Fruit fly (Drosophila melanogaster) whole organism, prepupa: ENCODE results near the gene lili.
A peak's percentile ranks its signal among the peaks of the same experiment; 100 is the strongest.

Experiments
- Blimp-1 ChIP-seq: fragments of 200-800 bp; sonication (Bioruptor generic); optimal IDR thresholded peaks from 3 replicates; lab custom pipeline; 2017; ENCODE audit warnings: missing biosample characterization, missing genetic modification characterization, mild to moderate bottlenecking, moderate library complexity, missing genetic modification reagents
- CG15336 ChIP-seq: fragments of 200-800 bp; sonication (Bioruptor generic); IDR thresholded peaks from 2 replicates; pipeline ENCODE4 v1.3.6; 2022; ENCODE audit warnings: missing biosample characterization, missing genetic modification characterization
- CG1621 ChIP-seq: fragments of 200-800 bp; sonication (Bioruptor generic); optimal IDR thresholded peaks from 3 replicates; lab custom pipeline; 2018; ENCODE audit warnings: missing biosample characterization, mild to moderate bottlenecking, missing genetic modification characterization
- CG16779 ChIP-seq: fragments of 200-800 bp; sonication (Bioruptor generic); optimal IDR thresholded peaks from 3 replicates; lab custom pipeline; 2017; ENCODE audit warnings: missing biosample characterization, mild to moderate bottlenecking, missing genetic modification characterization
- CG3032 ChIP-seq: fragments of 200-800 bp; optimal IDR thresholded peaks from 2 replicates; lab custom pipeline; 2019; ENCODE audit warnings: missing biosample characterization, mild to moderate bottlenecking, missing genetic modification characterization, moderate library complexity
- CG32006 ChIP-seq: fragments of 200-800 bp; sonication (Bioruptor generic); optimal IDR thresholded peaks from 3 replicates; lab custom pipeline; 2017; ENCODE audit warnings: missing biosample characterization, mild to moderate bottlenecking, missing genetic modification characterization
- CG34406 ChIP-seq: fragments of 200-800 bp; sonication (Bioruptor generic); optimal IDR thresholded peaks from 3 replicates; lab custom pipeline; 2016; ENCODE audit warnings: missing biosample characterization, missing genetic modification characterization
- CG3919 ChIP-seq: fragments of 200-800 bp; sonication (Bioruptor generic); optimal IDR thresholded peaks from 3 replicates; lab custom pipeline; 2016; ENCODE audit warnings: missing biosample characterization, missing genetic modification characterization
- CG6163 ChIP-seq: fragments of 200-800 bp; sonication (Bioruptor generic); IDR thresholded peaks from 3 replicates; pipeline ENCODE4 v1.3.6; 2022; ENCODE audit warnings: missing biosample characterization, missing genetic modification characterization
- CG6276 ChIP-seq: fragments of 200-800 bp; sonication (Bioruptor generic); optimal IDR thresholded peaks from 2 replicates; lab custom pipeline; 2017; ENCODE audit warnings: missing biosample characterization, mild to moderate bottlenecking, missing genetic modification characterization
- CG6792 ChIP-seq: fragments of 200-800 bp; sonication (Bioruptor generic); optimal IDR thresholded peaks from 3 replicates; lab custom pipeline; 2016; ENCODE audit warnings: missing biosample characterization, missing genetic modification characterization
- CG6854 ChIP-seq: fragments of 200-800 bp; sonication (Bioruptor generic); optimal IDR thresholded peaks from 2 replicates; lab custom pipeline; 2017; ENCODE audit warnings: missing biosample characterization, mild to moderate bottlenecking, missing genetic modification characterization
- CG7368 ChIP-seq: fragments of 200-800 bp; sonication (Bioruptor generic); optimal IDR thresholded peaks from 3 replicates; lab custom pipeline; 2016; ENCODE audit warnings: missing biosample characterization, missing genetic modification characterization
- CG8119 ChIP-seq: fragments of 200-800 bp; sonication (Bioruptor generic); IDR thresholded peaks from 3 replicates; pipeline ENCODE4 v1.3.6; 2022; ENCODE audit warnings: missing biosample characterization, missing genetic modification characterization
- CG9139 ChIP-seq: fragments of 200-800 bp; sonication (Bioruptor generic); optimal IDR thresholded peaks from 3 replicates; lab custom pipeline; 2017; ENCODE audit warnings: missing biosample characterization, mild to moderate bottlenecking, missing genetic modification characterization
- Eip78C ChIP-seq: fragments of 200-800 bp; sonication (Bioruptor generic); peaks from one replicate; lab custom pipeline; 2016; ENCODE audit warnings: missing biosample characterization, missing genetic modification characterization
- Ets96B ChIP-seq: fragments of 200-800 bp; optimal IDR thresholded peaks from 2 replicates; lab custom pipeline; 2019; ENCODE audit warnings: missing biosample characterization, mild to moderate bottlenecking, missing genetic modification characterization, moderate library complexity
- Gug ChIP-seq: fragments of 200-800 bp; sonication (Bioruptor generic); IDR thresholded peaks from 2 replicates; pipeline ENCODE4 v1.3.6; 2022; ENCODE audit warnings: missing biosample characterization, missing genetic modification characterization
- Hr38 ChIP-seq: sonication (Bioruptor generic); optimal IDR thresholded peaks from 2 replicates; lab custom pipeline; 2016; ENCODE audit warnings: missing biosample characterization, missing genetic modification characterization
- Hr39 ChIP-seq: fragments of 200-800 bp; sonication (Bioruptor generic); optimal IDR thresholded peaks from 2 replicates; lab custom pipeline; 2016; ENCODE audit warnings: missing biosample characterization, missing genetic modification characterization
- Hr4 ChIP-seq: fragments of 200-800 bp; sonication (Bioruptor generic); optimal IDR thresholded peaks from 3 replicates; lab custom pipeline; 2016; ENCODE audit warnings: missing biosample characterization, missing genetic modification characterization
- OdsH ChIP-seq: fragments of 200-800 bp; sonication (Bioruptor generic); optimal IDR thresholded peaks from 3 replicates; lab custom pipeline; 2016; ENCODE audit warnings: missing biosample characterization, missing genetic modification characterization
- Smox ChIP-seq: fragments of 200-800 bp; sonication (Bioruptor generic); optimal IDR thresholded peaks from 3 replicates; lab custom pipeline; 2016; ENCODE audit warnings: missing biosample characterization, missing genetic modification characterization
- Sox14 ChIP-seq: fragments of 200-800 bp; sonication (Bioruptor generic); optimal IDR thresholded peaks from 3 replicates; lab custom pipeline; 2016; ENCODE audit warnings: missing biosample characterization, missing genetic modification characterization
- Sox15 ChIP-seq: fragments of 200-800 bp; sonication (Bioruptor generic); optimal IDR thresholded peaks from 3 replicates; lab custom pipeline; 2016; ENCODE audit warnings: missing biosample characterization, missing genetic modification characterization
- acj6 ChIP-seq: fragments of 200-800 bp; sonication (Bioruptor generic); optimal IDR thresholded peaks from 3 replicates; lab custom pipeline; 2016; ENCODE audit warnings: missing biosample characterization, missing genetic modification characterization
- cyc ChIP-seq: fragments of 200-800 bp; sonication (Bioruptor generic); optimal IDR thresholded peaks from 3 replicates; lab custom pipeline; 2016; ENCODE audit warnings: missing biosample characterization, missing genetic modification characterization
- dsx ChIP-seq: fragments of 200-800 bp; optimal IDR thresholded peaks from 3 replicates; lab custom pipeline; 2019; ENCODE audit warnings: missing biosample characterization, mild to moderate bottlenecking, missing genetic modification characterization, moderate library complexity; ENCODE audit not compliant: poor library complexity, severe bottlenecking
- esn ChIP-seq: fragments of 200-800 bp; sonication (Bioruptor generic); optimal IDR thresholded peaks from 2 replicates; lab custom pipeline; 2016; ENCODE audit warnings: missing biosample characterization, mild to moderate bottlenecking, missing genetic modification characterization, moderate library complexity
- fd59A ChIP-seq: fragments of 200-800 bp; sonication (Bioruptor generic); optimal IDR thresholded peaks from 2 replicates; lab custom pipeline; 2017; ENCODE audit warnings: missing biosample characterization, mild to moderate bottlenecking, missing genetic modification characterization, missing genetic modification reagents
- fd85E ChIP-seq: fragments of 200-800 bp; sonication (Bioruptor generic); optimal IDR thresholded peaks from 3 replicates; lab custom pipeline; 2016; ENCODE audit warnings: missing biosample characterization, missing genetic modification characterization
- fkh ChIP-seq: fragments of 200-800 bp; sonication (Bioruptor generic); optimal IDR thresholded peaks from 3 replicates; lab custom pipeline; 2017; ENCODE audit warnings: missing biosample characterization, mild to moderate bottlenecking, missing genetic modification characterization, moderate library complexity
- lz ChIP-seq: fragments of 200-800 bp; sonication (Bioruptor generic); optimal IDR thresholded peaks from 3 replicates; lab custom pipeline; 2016; ENCODE audit warnings: missing biosample characterization, missing genetic modification characterization
- salr ChIP-seq, 2 experiments: fragments of 200-800 bp; sonication (Bioruptor generic); optimal IDR thresholded peaks; 3 replicates each; lab custom pipeline; 2016 to 2018; ENCODE audit warnings: missing biosample characterization in 2 of 2, missing genetic modification characterization in 2 of 2, mild to moderate bottlenecking in 1 of 2
- spab ChIP-seq: fragments of 200-800 bp; sonication (Bioruptor generic); optimal IDR thresholded peaks from 2 replicates; lab custom pipeline; 2017; ENCODE audit warnings: missing biosample characterization, mild to moderate bottlenecking, missing genetic modification characterization, missing genetic modification reagents
- topi ChIP-seq: fragments of 200-800 bp; sonication (Bioruptor generic); optimal IDR thresholded peaks from 3 replicates; lab custom pipeline; 2016; ENCODE audit warnings: missing biosample characterization, missing genetic modification characterization
- vri ChIP-seq: fragments of 200-800 bp; sonication (Bioruptor generic); optimal IDR thresholded peaks from 3 replicates; lab custom pipeline; 2016; ENCODE audit warnings: missing biosample characterization, mild to moderate bottlenecking, missing genetic modification characterization

Gene lili

dm6 chr3R:24810844-24811625, 2.8 kb downstream of the lili start (continued):
- TF ChIP-seq spab (GFP tag; lab: Kevin White, UChicago) = peak; percentile 81
- TF ChIP-seq CG3919 = peak; percentile 91
- TF ChIP-seq CG7368 = peak; percentile 81
- TF ChIP-seq fd59A (GFP tag; lab: Kevin White, UChicago) = peak; percentile 80
- TF ChIP-seq esn (GFP tag; lab: Kevin White, UChicago) = peak; percentile 90
- peak; percentile 96 for TF ChIP-seq CG6163 (GFP tag; lab: Robert Waterston, UW)
- peak; percentile 87 for TF ChIP-seq lz (GFP tag; lab: Kevin White, UChicago)
- peak; percentile 87 for TF ChIP-seq CG16779 (tag; lab: Kevin White, UChicago)
- peak; percentile 99 for TF ChIP-seq Ets96B (tag; lab: Kevin White, UChicago)
- peak; percentile 93 for TF ChIP-seq Hr4 (GFP tag; lab: Kevin White, UChicago)
- peak; percentile 30 for TF ChIP-seq Hr38 (GFP tag; lab: Kevin White, UChicago)
- peak; percentile 97 for TF ChIP-seq Eip78C (GFP tag; lab: Kevin White, UChicago)
- no peak for TF ChIP-seq OdsH (GFP tag; lab: Kevin White, UChicago)
- TF ChIP-seq dsx = peak; percentile 86
- peak; percentile 52 for TF ChIP-seq fd85E (GFP tag; lab: Kevin White, UChicago)
- no peak for TF ChIP-seq cyc (GFP tag; lab: Kevin White, UChicago)
- TF ChIP-seq CG32006 (GFP tag; lab: Kevin White, UChicago) = peak; percentile 96
- no peak for TF ChIP-seq Smox (GFP tag; lab: Kevin White, UChicago)
- no peak for TF ChIP-seq CG9139
- TF ChIP-seq CG6854 = no peak
- no peak for TF ChIP-seq Blimp-1 (GFP tag; lab: Kevin White, UChicago)
- TF ChIP-seq Hr39 = peak; percentile 88
- peak; percentile 86 for TF ChIP-seq CG6792
- peak; percentile 94 for TF ChIP-seq Sox14 (GFP tag; lab: Kevin White, UChicago)
- TF ChIP-seq, all 60 proteins: peak for 47

DNA sequence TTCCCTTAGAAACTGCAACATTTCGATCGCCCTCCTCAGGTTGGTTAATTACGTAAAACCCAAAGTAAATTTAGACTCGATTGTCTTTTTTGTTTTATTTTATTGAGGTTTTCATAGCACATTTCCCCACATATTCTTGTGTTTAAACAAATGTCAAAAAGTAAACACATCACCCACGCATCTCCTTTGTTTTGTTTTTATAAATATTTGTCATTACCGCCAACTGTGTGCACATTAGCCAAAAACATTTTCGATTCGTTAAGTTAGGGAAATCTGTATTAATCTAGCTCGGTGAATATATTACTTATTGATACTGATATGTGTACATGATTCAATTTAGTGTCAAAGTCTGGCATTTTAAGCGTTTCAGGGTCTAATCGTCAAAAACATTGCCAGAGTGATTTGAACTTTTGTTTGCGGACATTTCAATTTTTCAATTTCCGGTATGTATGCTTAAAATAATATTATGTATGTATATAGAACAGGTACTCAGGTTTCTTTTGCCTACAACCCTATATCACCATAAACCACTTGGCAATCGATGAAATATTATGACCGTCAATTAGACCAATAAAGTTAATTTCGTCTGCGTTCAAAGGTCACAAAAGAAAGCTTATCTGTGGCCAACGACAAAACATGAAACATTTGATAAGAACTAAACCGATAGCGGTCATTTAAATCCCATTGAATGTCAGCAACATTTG, 4.1 kb downstream of the lili start:
- TF ChIP-seq fkh (GFP tag; lab: Kevin White, UChicago) (peak; percentile 87), Hr4 (GFP tag; lab: Kevin White, UChicago) (no peak), vri (peak; percentile 65)
- TF ChIP-seq, all 60 proteins: peak for 2

- TF ChIP-seq salr (GFP tag; optimal IDR thresholded peaks at IDR 0.05; lab: Kevin White, UChicago) (no peak), CG8119 (no peak), Ets96B (tag; lab: Kevin White, UChicago) (no peak), Sox15 (GFP tag; lab: Kevin White, UChicago) (no peak), CG3032 (tag; lab: Kevin White, UChicago) (no peak), CG6276 (GFP tag; lab: Kevin White, UChicago) (no peak), CG1621 (tag; lab: Kevin White, UChicago) (no peak), OdsH (GFP tag; lab: Kevin White, UChicago) (no peak), topi (no peak), Gug (GFP tag; lab: Robert Waterston, UW) (no peak), fd59A (GFP tag; lab: Kevin White, UChicago) (no peak)
Observed at dm6 chr3R:24807321-24807720, 6.5 kb downstream of the lili start, which contains the start of gene CG6980. Gene CG6980 (plus strand): TSS chr3R:24807621.

dm6 chr3R:24805048-24805447, 8.8 kb downstream of the lili start, which contains the start of gene polybromo:
Gene polybromo (minus strand): TSS chr3R:24805259.
- TF ChIP-seq CG32006 (GFP tag; lab: Kevin White, UChicago) = no peak
- TF ChIP-seq Smox (GFP tag; lab: Kevin White, UChicago) = no peak
- TF ChIP-seq CG15336 = no peak
- no peak for TF ChIP-seq CG34406 (GFP tag; lab: Kevin White, UChicago)
- TF ChIP-seq acj6 = no peak
- TF ChIP-seq Sox14 (GFP tag; lab: Kevin White, UChicago) = no peak
- TF ChIP-seq, all 60 proteins: peak for 0
